Fruit fly (Drosophila melanogaster) whole organism, embryonic: Measurements from ENCODE around the gene CG13476.

Experiments
- Abd-B ChIP-seq: fragments of 200-800 bp; sonication (Bioruptor generic); optimal IDR thresholded peaks from 2 replicates; lab custom pipeline; 2018; ENCODE audit warnings: missing biosample characterization, mild to moderate bottlenecking, missing genetic modification characterization, moderate library complexity
- Bdp1 ChIP-seq: fragments of 200-800 bp; sonication (Bioruptor generic); optimal IDR thresholded peaks from 3 replicates; lab custom pipeline; 2016; ENCODE audit warnings: missing biosample characterization, missing genetic modification characterization
- CG10366 ChIP-seq: fragments of 200-800 bp; sonication (Bioruptor generic); IDR thresholded peaks from 2 replicates; pipeline ENCODE4 v1.3.6; 2022; ENCODE audit warnings: missing biosample characterization, missing genetic modification characterization
- CG11695 ChIP-seq: fragments of 200-800 bp; sonication (Bioruptor generic); IDR thresholded peaks from 3 replicates; pipeline ENCODE4 v1.3.6; 2022; ENCODE audit warnings: missing biosample characterization, missing genetic modification characterization
- CG12219 ChIP-seq: fragments of 200-800 bp; sonication (Bioruptor generic); optimal IDR thresholded peaks from 3 replicates; lab custom pipeline; 2018; ENCODE audit warnings: missing biosample characterization, mild to moderate bottlenecking, missing genetic modification characterization
- CG13287 ChIP-seq: fragments of 200-800 bp; sonication (Bioruptor generic); IDR thresholded peaks from 2 replicates; pipeline ENCODE4 v1.3.6; 2022; ENCODE audit warnings: missing biosample characterization, missing genetic modification characterization; ENCODE audit not compliant: partially characterized antibody
- CG14014 ChIP-seq: fragments of 200-800 bp; sonication (Bioruptor generic); IDR thresholded peaks from 2 replicates; pipeline ENCODE4 v1.3.6; 2022; ENCODE audit warnings: missing biosample characterization, missing genetic modification characterization
- CG1603 ChIP-seq: fragments of 200-800 bp; sonication (Bioruptor generic); optimal IDR thresholded peaks from 2 replicates; lab custom pipeline; 2019; ENCODE audit warnings: missing biosample characterization, mild to moderate bottlenecking, missing genetic modification characterization, moderate library complexity
- CG1832 ChIP-seq: fragments of 200-800 bp; sonication (Bioruptor generic); optimal IDR thresholded peaks from 2 replicates; lab custom pipeline; 2017; ENCODE audit warnings: missing biosample characterization, mild to moderate bottlenecking, missing genetic modification characterization, inconsistent platforms
- CG2129 ChIP-seq: fragments of 200-800 bp; sonication (Bioruptor generic); IDR thresholded peaks from 2 replicates; pipeline ENCODE4 v1.3.6; 2022; ENCODE audit warnings: missing biosample characterization, missing genetic modification characterization; ENCODE audit not compliant: partially characterized antibody
- CG2678 ChIP-seq: fragments of 200-800 bp; sonication (Bioruptor generic); optimal IDR thresholded peaks from 3 replicates; lab custom pipeline; 2019; ENCODE audit warnings: missing biosample characterization, mild to moderate bottlenecking, missing genetic modification characterization, moderate library complexity
- CG2889 ChIP-seq: fragments of 200-800 bp; sonication (Bioruptor generic); IDR thresholded peaks from 3 replicates; pipeline ENCODE4 v1.3.6; 2022; ENCODE audit warnings: missing biosample characterization, missing genetic modification characterization
- CG30403 ChIP-seq: fragments of 200-800 bp; sonication (Bioruptor generic); optimal IDR thresholded peaks from 3 replicates; lab custom pipeline; 2016; ENCODE audit warnings: missing biosample characterization, missing genetic modification characterization
- CG34224 ChIP-seq: fragments of 200-800 bp; sonication (Bioruptor generic); IDR thresholded peaks from 3 replicates; pipeline ENCODE4 v1.3.6; 2022; ENCODE audit warnings: missing biosample characterization, missing genetic modification characterization; ENCODE audit not compliant: partially characterized antibody
- CG3847 ChIP-seq: fragments of 200-800 bp; sonication (Bioruptor generic); IDR thresholded peaks from 2 replicates; pipeline ENCODE4 v1.3.6; 2022; ENCODE audit warnings: missing biosample characterization, missing genetic modification characterization
- CG4617 ChIP-seq: fragments of 200-800 bp; sonication (Bioruptor generic); optimal IDR thresholded peaks from 3 replicates; lab custom pipeline; 2016; ENCODE audit warnings: missing biosample characterization, missing genetic modification characterization, borderline replicate concordance
- CG5953 ChIP-seq: fragments of 200-800 bp; sonication (Bioruptor generic); IDR thresholded peaks from 2 replicates; pipeline ENCODE4 v1.3.6; 2022; ENCODE audit warnings: missing biosample characterization, missing genetic modification characterization
- CG6254 ChIP-seq: fragments of 200-800 bp; sonication (Bioruptor generic); optimal IDR thresholded peaks from 3 replicates; lab custom pipeline; 2017; ENCODE audit warnings: mild to moderate bottlenecking, missing biosample characterization, missing genetic modification reagents, missing genetic modification characterization
- D19B ChIP-seq: fragments of 200-800 bp; sonication (Bioruptor generic); optimal IDR thresholded peaks from 2 replicates; lab custom pipeline; 2017; ENCODE audit warnings: missing biosample characterization, mild to moderate bottlenecking, missing genetic modification characterization
- E2f2 ChIP-seq: fragments of 200-800 bp; sonication (Bioruptor generic); IDR thresholded peaks from 2 replicates; pipeline ENCODE4 v1.3.6; 2022; ENCODE audit warnings: missing biosample characterization, missing genetic modification characterization
- Max ChIP-seq: fragments of 200-800 bp; sonication (Bioruptor generic); optimal IDR thresholded peaks from 2 replicates; lab custom pipeline; 2016; ENCODE audit warnings: missing biosample characterization, mild to moderate bottlenecking, missing genetic modification characterization
- Nf-YC ChIP-seq: fragments of 200-800 bp; optimal IDR thresholded peaks from 3 replicates; lab custom pipeline; 2019; ENCODE audit warnings: missing biosample characterization, mild to moderate bottlenecking, missing genetic modification characterization, moderate library complexity
- Scr ChIP-seq: fragments of 200-800 bp; sonication (Bioruptor generic); IDR thresholded peaks from 2 replicates; pipeline ENCODE4 v1.3.6; 2022; ENCODE audit warnings: missing biosample characterization, missing genetic modification characterization; ENCODE audit not compliant: partially characterized antibody
- Usf ChIP-seq: fragments of 200-800 bp; sonication (Bioruptor generic); optimal IDR thresholded peaks from 2 replicates; lab custom pipeline; 2017; ENCODE audit warnings: missing genotype, missing biosample characterization, missing genetic modification characterization
- aop ChIP-seq: fragments of 200-800 bp; sonication (Bioruptor generic); IDR thresholded peaks from 2 replicates; pipeline ENCODE4 v1.3.6; 2022; ENCODE audit warnings: missing biosample characterization, missing genetic modification characterization
- ara ChIP-seq: fragments of 200-800 bp; sonication (Bioruptor generic); IDR thresholded peaks from 2 replicates; pipeline ENCODE4 v1.3.6; 2022; ENCODE audit warnings: missing biosample characterization, missing genetic modification characterization
- btn ChIP-seq: fragments of 200-800 bp; sonication (Bioruptor generic); optimal IDR thresholded peaks from 2 replicates; lab custom pipeline; 2016; ENCODE audit warnings: missing biosample characterization, missing genetic modification characterization
- chn ChIP-seq: fragments of 200-800 bp; sonication (Bioruptor generic); optimal IDR thresholded peaks from 2 replicates; lab custom pipeline; 2016; ENCODE audit warnings: missing biosample characterization, missing genetic modification characterization
- ci ChIP-seq: fragments of 200-800 bp; sonication (Bioruptor generic); IDR thresholded peaks from 3 replicates; pipeline ENCODE4 v1.3.6; 2022; ENCODE audit warnings: missing biosample characterization, missing genetic modification characterization
- crp ChIP-seq, 2 experiments: fragments of 200-800 bp; sonication (Bioruptor generic); optimal IDR thresholded peaks; 2 replicates in 1 of 2; 3 replicates in 1 of 2; lab custom pipeline; 2017; ENCODE audit warnings: missing biosample characterization in 2 of 2, missing genetic modification characterization in 2 of 2, mild to moderate bottlenecking in 1 of 2, moderate library complexity in 1 of 2
- dan ChIP-seq: fragments of 200-800 bp; sonication (Bioruptor generic); IDR thresholded peaks from 2 replicates; pipeline ENCODE4 v1.3.6; 2022; ENCODE audit warnings: missing biosample characterization, missing genetic modification characterization
- dpn ChIP-seq, 2 experiments: fragments of 200-800 bp; sonication (Bioruptor generic); optimal IDR thresholded peaks; 3 replicates each; lab custom pipeline; 2016; ENCODE audit warnings: missing biosample characterization in 2 of 2, missing genetic modification characterization in 2 of 2
- gem ChIP-seq: fragments of 200-800 bp; sonication (Bioruptor generic); optimal IDR thresholded peaks from 2 replicates; lab custom pipeline; 2019; ENCODE audit warnings: missing biosample characterization, mild to moderate bottlenecking, missing genetic modification characterization, moderate library complexity
- gsb ChIP-seq: fragments of 200-800 bp; sonication (Bioruptor generic); IDR thresholded peaks from 2 replicates; pipeline ENCODE4 v1.3.6; 2022; ENCODE audit warnings: missing biosample characterization, missing genetic modification characterization
- her ChIP-seq: fragments of 200-800 bp; sonication (Bioruptor generic); optimal IDR thresholded peaks from 2 replicates; lab custom pipeline; 2016; ENCODE audit warnings: missing biosample characterization, missing genetic modification characterization
- kni ChIP-seq: fragments of 200-800 bp; sonication (Bioruptor generic); optimal IDR thresholded peaks from 3 replicates; lab custom pipeline; 2017; ENCODE audit warnings: mild to moderate bottlenecking, missing biosample characterization, missing genetic modification reagents, missing genetic modification characterization
- maf-S ChIP-seq: fragments of 200-800 bp; sonication (Bioruptor generic); optimal IDR thresholded peaks from 2 replicates; lab custom pipeline; 2016; ENCODE audit warnings: missing biosample characterization, missing genetic modification characterization
- mam ChIP-seq: fragments of 200-800 bp; sonication (Bioruptor generic); optimal IDR thresholded peaks from 3 replicates; lab custom pipeline; 2016; ENCODE audit warnings: missing biosample characterization, missing genetic modification characterization
- nerfin-1 ChIP-seq: fragments of 200-800 bp; sonication (Bioruptor generic); optimal IDR thresholded peaks from 3 replicates; lab custom pipeline; 2019; ENCODE audit warnings: missing biosample characterization, mild to moderate bottlenecking, missing genetic modification characterization, moderate library complexity
- nom ChIP-seq: fragments of 200-800 bp; sonication (Bioruptor generic); optimal IDR thresholded peaks from 2 replicates; lab custom pipeline; 2017; ENCODE audit warnings: missing biosample characterization, missing genetic modification characterization, mild to moderate bottlenecking, moderate library complexity, missing genetic modification reagents
- otp ChIP-seq: fragments of 200-800 bp; sonication (Bioruptor generic); IDR thresholded peaks from 3 replicates; pipeline ENCODE4, ENCODE4 v1.3.6; 2022; ENCODE audit warnings: missing biosample characterization, missing genetic modification characterization
- psq ChIP-seq: fragments of 200-800 bp; sonication (Bioruptor generic); optimal IDR thresholded peaks from 2 replicates; lab custom pipeline; 2017; ENCODE audit warnings: missing biosample characterization, missing genetic modification characterization
- so ChIP-seq: fragments of 200-800 bp; sonication (Bioruptor generic); IDR thresholded peaks from 3 replicates; pipeline ENCODE4 v1.3.6; 2022; ENCODE audit warnings: missing biosample characterization, missing genetic modification characterization
- ssp ChIP-seq: fragments of 200-800 bp; sonication (Bioruptor generic); IDR thresholded peaks from 2 replicates; pipeline ENCODE4 v1.3.6; 2022; ENCODE audit warnings: missing biosample characterization, missing genetic modification characterization
- stwl ChIP-seq: fragments of 200-800 bp; sonication (Bioruptor generic); optimal IDR thresholded peaks from 3 replicates; lab custom pipeline; 2018; ENCODE audit warnings: missing biosample characterization, mild to moderate bottlenecking, missing genetic modification characterization, moderate library complexity
- tio ChIP-seq: fragments of 200-800 bp; sonication (Bioruptor generic); optimal IDR thresholded peaks from 2 replicates; lab custom pipeline; 2017; ENCODE audit warnings: missing biosample characterization, missing genetic modification characterization, inconsistent platforms
- usp ChIP-seq: fragments of >200 bp; optimal IDR thresholded peaks from 2 replicates; lab custom pipeline; 2017; ENCODE audit warnings: missing biosample characterization, missing genetic modification characterization
- vfl ChIP-seq: fragments of 200-800 bp; sonication (Bioruptor generic); optimal IDR thresholded peaks from 2 replicates; lab custom pipeline; 2016; ENCODE audit warnings: missing biosample characterization, missing genetic modification characterization
- vnd ChIP-seq: fragments of 200-800 bp; sonication (Bioruptor generic); IDR thresholded peaks from 3 replicates; pipeline ENCODE4 v1.3.6; 2022; ENCODE audit warnings: missing biosample characterization, missing genetic modification characterization; ENCODE audit not compliant: partially characterized antibody
- vvl ChIP-seq: fragments of 200-800 bp; sonication (Bioruptor generic); IDR thresholded peaks from 2 replicates; pipeline ENCODE4 v1.3.6; 2022; ENCODE audit warnings: missing biosample characterization, missing genetic modification characterization
- z ChIP-seq: fragments of 200-800 bp; sonication (Bioruptor generic); IDR thresholded peaks from 3 replicates; pipeline ENCODE4 v1.3.6; 2022; ENCODE audit warnings: missing biosample characterization, missing genetic modification characterization

Gene CG13476

dm6 chr3L:14671546-14671945, 33.7 kb upstream of the CG13476 start (continued):
- TF ChIP-seq ara (no peak), D19B (GFP tag; lab: Kevin White, UChicago) (no peak), Bdp1 (GFP tag; lab: Kevin White, UChicago) (peak; percentile 54), vnd (GFP tag; lab: Robert Waterston, UW) (no peak), CG1832 (GFP tag; lab: Kevin White, UChicago) (no peak), CG4617 (GFP tag; lab: Kevin White, UChicago) (no peak), CG2889 (GFP tag; lab: Robert Waterston, UW) (no peak), otp (GFP tag; lab: Robert Waterston, UW) (no peak), ci (0 out of 3 replicates have a peak, but pooled peaks have one; percentile 41), ssp (GFP tag; lab: Robert Waterston, UW) (no peak), stwl (tag; lab: Kevin White, UChicago) (peak; percentile 85), Max (GFP tag; lab: Kevin White, UChicago) (no peak), CG34224 (no peak), vfl (GFP tag; lab: Kevin White, UChicago) (no peak), vvl (GFP tag; lab: Robert Waterston, UW) (peak; percentile 56; the same call in 1 of the 2 replicates), kni (no peak), CG2678 (tag; lab: Kevin White, UChicago) (no peak), Abd-B (GFP tag; lab: Kevin White, UChicago) (peak; percentile 4), E2f2 (GFP tag; lab: Robert Waterston, UW) (0 out of 2 replicates have a peak, but pooled peaks have one; percentile 26), CG2129 (GFP tag; lab: Robert Waterston, UW) (no peak), gem (tag; lab: Kevin White, UChicago) (peak; percentile 21), CG11695 (GFP tag; lab: Robert Waterston, UW) (no peak), nom (GFP tag; lab: Kevin White, UChicago) (no peak), chn (GFP tag; lab: Kevin White, UChicago) (no peak), CG1603 (peak; percentile 27), btn (GFP tag; lab: Kevin White, UChicago) (no peak), dan (GFP tag; lab: Robert Waterston, UW) (no peak), dpn (GFP tag; optimal IDR thresholded peaks at IDR 0.05; lab: Kevin White, UChicago) (peak; percentile 13 to 33), Scr (GFP tag; lab: Robert Waterston, UW) (no peak), usp (GFP tag; lab: Kevin White, UChicago) (no peak), psq (GFP tag; lab: Kevin White, UChicago) (no peak), so (no peak), CG13287 (GFP tag; lab: Robert Waterston, UW) (peak; percentile 28; the same call in 1 of the 2 replicates), CG5953 (GFP tag; lab: Robert Waterston, UW) (no peak), tio (GFP tag; lab: Kevin White, UChicago) (no peak), nerfin-1 (tag; lab: Kevin White, UChicago) (no peak), CG10366 (GFP tag; lab: Robert Waterston, UW) (no peak), CG12219 (GFP tag; lab: Kevin White, UChicago) (no peak), crp (GFP tag; optimal IDR thresholded peaks at IDR 0.05; lab: Kevin White, UChicago) (no peak), CG6254 (no peak), Nf-YC (tag; lab: Kevin White, UChicago) (no peak), CG14014 (GFP tag; lab: Robert Waterston, UW) (no peak), CG3847 (peak; percentile 60), Usf (GFP tag; lab: Kevin White, UChicago) (no peak), z (GFP tag; lab: Robert Waterston, UW) (no peak), her (GFP tag; lab: Kevin White, UChicago) (no peak), maf-S (GFP tag; lab: Kevin White, UChicago) (no peak), gsb (GFP tag; lab: Robert Waterston, UW) (no peak), aop (no peak), mam (GFP tag; lab: Kevin White, UChicago) (peak; percentile 24), CG30403 (GFP tag; lab: Kevin White, UChicago) (no peak)
